Fruit fly (Drosophila melanogaster): ENCODE measurements around the gene CG1924.

Gene CG1924

DNA sequence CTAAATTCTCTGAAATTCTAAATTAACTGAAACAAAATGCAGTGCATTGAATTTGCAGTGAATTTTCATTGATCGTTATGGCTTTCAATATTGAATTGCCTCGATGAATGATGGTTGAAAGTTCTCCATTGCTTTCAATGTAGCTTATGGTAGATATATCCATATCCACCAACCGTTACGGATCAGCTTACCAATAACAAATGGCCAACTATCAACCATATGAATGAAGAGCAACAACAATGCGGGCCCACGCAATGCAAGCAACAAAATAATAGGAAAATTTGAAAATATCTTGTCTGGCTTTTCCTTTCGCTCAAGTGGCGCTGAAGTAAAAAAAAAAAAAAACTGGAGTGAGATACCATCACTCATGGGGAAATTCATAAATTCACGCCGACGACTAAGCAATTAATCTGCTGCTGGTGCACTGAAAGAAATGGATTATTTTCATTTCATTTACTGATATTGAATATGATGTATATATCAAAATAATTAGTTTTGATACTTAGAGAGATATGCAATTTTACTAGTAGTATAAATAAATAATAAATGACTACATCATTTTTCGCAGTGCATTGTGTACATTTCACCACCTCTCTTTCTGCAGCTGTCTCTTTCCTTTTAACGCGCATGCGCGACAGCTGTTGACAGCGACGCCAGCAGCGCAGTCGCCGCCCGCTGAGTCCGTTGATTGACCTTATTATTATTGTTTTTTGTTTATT lies 23.6 kb upstream of the CG1924 start:
- TF ChIP-seq CG7045 (GFP tag; optimal IDR thresholded peaks at IDR 0.05) = no peak
- TF ChIP-seq kay (GFP tag; ENCODE audit: borderline replicate concordance) = no peak
- TF ChIP-seq Hr96 (GFP tag; optimal IDR thresholded peaks at IDR 0.05) = no peak
- TF ChIP-seq tj (GFP tag; optimal IDR thresholded peaks at IDR 0.05) = no peak
- TF ChIP-seq cnc (optimal IDR thresholded peaks at IDR 0.05) = no peak
- no peak for TF ChIP-seq ovo (GFP tag; optimal IDR thresholded peaks at IDR 0.05)
- no peak for TF ChIP-seq toe (GFP tag; optimal IDR thresholded peaks at IDR 0.05)

DNA sequence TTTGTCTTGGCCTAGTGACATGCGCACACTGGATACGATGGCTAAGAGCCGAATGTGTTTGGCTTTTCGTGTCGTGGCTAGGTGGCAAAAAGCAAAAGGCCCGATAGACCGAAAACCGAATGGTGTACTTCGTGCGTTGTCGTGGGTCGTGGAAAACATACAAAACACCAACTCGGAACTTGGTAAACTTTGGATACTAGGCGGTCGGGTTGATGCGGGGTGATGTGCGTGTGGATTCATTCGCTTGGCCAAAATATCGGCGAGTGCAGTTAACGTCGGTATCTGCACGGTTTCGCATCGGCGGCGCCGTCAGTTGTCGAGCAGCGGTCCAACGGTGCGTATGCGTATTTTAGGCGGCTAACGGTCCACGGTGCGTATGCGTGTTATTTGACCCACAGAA lies 50.4 kb downstream of the CG1924 start:
- TF ChIP-seq Crg-1 (GFP tag; optimal IDR thresholded peaks at IDR 0.05) = no peak
